Fruit fly (Drosophila melanogaster): ENCODE measurements around the gene CG32075.

- TF ChIP-seq CG8478 (optimal IDR thresholded peaks at IDR 0.05) = no peak
- TF ChIP-seq CTCF (optimal IDR thresholded peaks at IDR 0.05) = no peak
Observed at dm6 chr3L:11113198-11114197, 48.8 kb upstream of the CG32075 start, which contains the start of gene Sod1.

All from S2 (cell line).